Worm (Caenorhabditis elegans): ENCODE data around the gene hlh-6.
A peak's percentile ranks its signal among the peaks of the same experiment; 100 is the strongest.

hlh-6 gene

DNA sequence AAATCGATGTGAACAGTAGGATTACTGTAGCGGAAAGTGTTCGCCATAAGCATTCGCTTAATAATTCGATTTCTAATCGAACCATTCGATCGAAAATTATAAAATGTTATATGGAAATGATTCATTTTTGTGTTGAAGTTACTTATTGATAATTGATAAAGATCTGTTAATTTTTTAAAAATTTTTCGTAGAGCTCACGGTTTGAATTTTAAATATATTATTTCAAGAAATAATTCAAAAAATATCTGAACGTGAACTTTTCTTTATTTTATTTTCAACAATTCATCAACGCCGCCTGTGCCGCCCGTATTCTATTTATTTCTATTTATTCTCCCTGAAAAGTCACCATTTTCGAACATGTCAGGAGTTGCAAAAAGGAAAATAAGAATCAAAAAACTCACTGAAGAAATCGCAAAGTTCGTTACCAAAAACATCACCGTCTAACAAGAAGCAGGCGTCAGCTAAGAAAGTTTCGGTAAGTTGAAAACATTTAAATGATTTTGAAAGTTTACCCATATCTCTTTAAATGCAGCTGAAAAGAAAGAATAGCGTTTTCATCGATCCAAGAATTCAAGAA lies 3.2 kb downstream of the hlh-6 start, which contains the start of the genes T15H9.5 and T15H9.4:
TSS of gene T15H9.5 (minus strand) at position 101 of the 577 bp plus-strand sequence.
TSS of gene T15H9.4 (plus strand) at position 527 of the 577 bp plus-strand sequence.
- TF ChIP-seq W03F9.2 (tag; optimal IDR thresholded peaks at IDR 0.05) (no peak), dao-5 (tag; optimal IDR thresholded peaks at IDR 0.05) (no peak), him-1 (tag; optimal IDR thresholded peaks at IDR 0.05) (no peak)

ce11 chrII:9609296-9609695 lies 5.3 kb downstream of the hlh-6 start, which contains the start of gene pap-2:
Gene pap-2 (minus strand): TSS chrII:9609396.
- TF ChIP-seq W03F9.2 (tag; optimal IDR thresholded peaks at IDR 0.05), result no peak
- no peak for TF ChIP-seq dao-5 (tag; optimal IDR thresholded peaks at IDR 0.05)
- TF ChIP-seq him-1 (tag; optimal IDR thresholded peaks at IDR 0.05), result no peak

DNA sequence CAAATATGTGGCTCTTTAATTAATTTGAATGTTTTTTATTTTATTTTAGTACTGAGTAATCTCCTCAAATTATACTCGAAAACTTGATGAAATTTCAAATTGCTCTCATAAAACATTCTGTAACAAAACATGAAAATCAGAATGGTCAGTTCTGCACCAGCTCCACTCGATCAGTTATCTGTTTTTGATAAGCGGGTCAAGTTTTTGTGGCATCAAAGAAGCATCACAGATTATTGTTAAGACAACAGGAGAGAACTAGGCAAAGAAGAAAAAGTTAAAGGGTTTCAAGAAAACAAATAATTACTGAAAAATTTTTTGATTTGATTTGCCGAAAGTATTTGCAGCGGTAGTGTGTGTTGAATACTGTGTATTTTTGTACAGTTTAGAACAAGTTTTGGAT lies 7.5 kb downstream of the hlh-6 start:
- TF ChIP-seq him-1 (tag; optimal IDR thresholded peaks at IDR 0.05), result no peak
- TF ChIP-seq dao-5 (tag; optimal IDR thresholded peaks at IDR 0.05), result no peak
- no peak for TF ChIP-seq W03F9.2 (tag; optimal IDR thresholded peaks at IDR 0.05)

DNA sequence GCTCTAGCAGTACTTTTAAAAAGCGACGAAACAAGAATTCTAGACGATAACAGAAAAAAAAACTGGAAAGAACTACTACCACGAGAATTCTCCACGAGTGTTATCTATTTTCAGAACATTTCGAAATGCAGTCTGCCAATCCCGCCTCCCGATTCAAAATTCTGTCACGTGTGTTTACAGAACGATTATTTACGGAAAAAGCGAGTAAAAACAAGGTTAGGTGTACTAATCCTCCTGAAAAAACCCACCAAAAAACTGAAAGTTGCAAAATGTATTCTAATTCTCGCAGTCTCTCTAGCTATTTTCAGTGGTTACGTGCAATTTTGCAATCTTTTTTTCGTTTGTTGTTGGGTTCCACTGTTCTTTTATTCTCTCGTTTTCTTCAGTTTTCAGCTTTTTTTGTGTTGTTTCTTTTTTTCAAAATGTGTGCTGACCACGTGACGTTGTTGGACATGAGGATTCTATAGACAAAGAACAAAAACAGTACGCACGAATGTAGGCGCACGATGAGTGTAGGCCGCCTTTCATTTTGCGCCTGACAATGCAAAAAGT lies 8.1 kb downstream of the hlh-6 start:
- TF ChIP-seq him-1 (tag; optimal IDR thresholded peaks at IDR 0.05), result no peak
- TF ChIP-seq W03F9.2 (tag; optimal IDR thresholded peaks at IDR 0.05), result no peak
- TF ChIP-seq dao-5 (tag; optimal IDR thresholded peaks at IDR 0.05), result no peak

DNA sequence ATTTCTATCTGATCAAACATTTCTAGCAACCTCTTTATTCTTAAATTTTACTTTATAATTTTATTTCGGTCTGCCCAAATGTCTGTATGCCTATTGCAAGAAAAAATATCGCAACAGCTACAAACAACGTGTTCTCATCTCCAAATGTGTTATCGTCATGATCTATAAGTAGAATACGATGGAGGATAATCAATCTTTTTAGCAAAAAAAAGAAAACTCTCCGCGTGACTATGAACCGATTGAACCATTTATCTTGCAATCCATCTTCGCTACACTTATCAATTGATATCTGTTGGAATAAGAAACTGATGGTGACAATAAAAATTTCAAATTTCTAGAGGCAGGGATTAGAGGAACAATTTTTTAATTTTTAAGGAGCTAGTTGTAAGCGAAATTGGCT lies 8.7 kb downstream of the hlh-6 start:
- TF ChIP-seq him-1 (tag; optimal IDR thresholded peaks at IDR 0.05) (no peak), dao-5 (tag; optimal IDR thresholded peaks at IDR 0.05) (no peak), W03F9.2 (tag; optimal IDR thresholded peaks at IDR 0.05) (no peak)

DNA sequence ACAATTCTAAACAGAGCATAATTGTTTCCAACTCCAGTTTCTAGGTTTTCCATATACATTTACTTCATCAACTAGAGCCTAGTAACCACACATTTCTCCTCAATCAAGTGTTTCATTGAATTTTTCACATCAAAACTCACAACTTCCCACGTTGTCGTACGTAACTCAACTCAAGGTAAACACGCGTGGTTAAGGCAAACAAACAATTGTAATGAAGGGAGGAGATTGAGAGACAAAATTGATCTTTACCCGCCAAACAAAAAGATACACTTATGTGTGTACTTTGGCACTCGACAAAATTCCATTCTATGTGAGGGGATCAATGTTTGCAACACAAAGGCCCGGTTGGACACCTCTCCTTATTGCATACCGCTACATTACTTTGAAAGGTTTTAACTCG lies 9.3 kb downstream of the hlh-6 start, which contains the start of gene nhr-19:
TSS of gene nhr-19 (minus strand) at position 191 of the 400 bp plus-strand sequence.
- TF ChIP-seq him-1 (tag; optimal IDR thresholded peaks at IDR 0.05) (no peak), dao-5 (tag; optimal IDR thresholded peaks at IDR 0.05) (no peak), W03F9.2 (tag; optimal IDR thresholded peaks at IDR 0.05) (no peak)

DNA sequence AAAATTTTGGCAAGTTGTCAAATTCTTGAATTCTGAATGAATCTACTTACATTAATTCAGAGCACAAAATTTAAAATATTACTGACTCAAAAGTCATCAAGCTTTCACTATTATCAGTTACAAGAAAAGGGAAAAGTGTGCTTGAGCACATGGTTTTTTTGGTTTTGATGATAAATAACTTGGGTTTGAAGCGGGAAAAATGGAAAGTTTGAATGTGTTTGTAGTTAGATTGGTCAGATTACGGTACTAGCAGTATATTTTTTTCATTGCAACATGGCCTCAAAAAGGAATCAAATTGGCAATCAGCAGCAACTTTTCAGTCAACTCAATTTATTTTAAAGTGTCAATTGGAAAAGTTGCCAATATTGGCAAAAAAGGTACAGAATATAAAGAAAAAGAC lies 9.9 kb downstream of the hlh-6 start:
- no peak for TF ChIP-seq dao-5 (tag; optimal IDR thresholded peaks at IDR 0.05)

ce11 chrII:9604063-9604462 lies 10.6 kb downstream of the hlh-6 start:
- TF ChIP-seq him-1 (tag; optimal IDR thresholded peaks at IDR 0.05) (no peak), W03F9.2 (tag; optimal IDR thresholded peaks at IDR 0.05) (no peak), dao-5 (tag; optimal IDR thresholded peaks at IDR 0.05) (no peak)

DNA sequence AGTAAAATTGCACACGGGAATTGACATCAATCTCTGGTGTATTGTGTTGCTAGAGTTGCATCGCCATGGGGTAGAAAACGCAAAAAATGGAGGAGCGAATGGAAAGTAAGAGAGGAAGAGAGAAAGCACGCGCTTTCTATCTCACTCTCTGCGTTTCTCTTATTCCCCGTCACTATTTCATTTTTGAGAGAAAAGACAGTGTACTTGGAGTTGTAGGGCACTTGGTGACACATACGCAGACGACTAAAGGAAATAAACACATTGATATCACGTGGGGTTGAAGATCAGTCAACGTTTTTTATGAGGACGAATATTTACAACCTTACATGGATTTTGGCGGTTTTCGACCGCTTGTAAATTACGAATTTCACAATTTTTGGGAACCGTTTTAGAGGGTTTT lies 11.2 kb downstream of the hlh-6 start:
- TF ChIP-seq W03F9.2 (tag; optimal IDR thresholded peaks at IDR 0.05) (peak; percentile 71), him-1 (tag; optimal IDR thresholded peaks at IDR 0.05) (no peak), dao-5 (tag; optimal IDR thresholded peaks at IDR 0.05) (no peak)

ce11 chrII:9602566-9602965 lies 12.1 kb downstream of the hlh-6 start:
- TF ChIP-seq him-1 (tag; optimal IDR thresholded peaks at IDR 0.05), result no peak
- no peak for TF ChIP-seq dao-5 (tag; optimal IDR thresholded peaks at IDR 0.05)
- no peak for TF ChIP-seq W03F9.2 (tag; optimal IDR thresholded peaks at IDR 0.05)

- no peak for TF ChIP-seq dao-5 (tag; optimal IDR thresholded peaks at IDR 0.05)
- no peak for TF ChIP-seq W03F9.2 (tag; optimal IDR thresholded peaks at IDR 0.05)
- TF ChIP-seq him-1 (tag; optimal IDR thresholded peaks at IDR 0.05), result no peak
These were observed 12.9 kb downstream of the hlh-6 start for ce11 chrII:9601679-9602078.

- peak; percentile 29 for TF ChIP-seq W03F9.2 (tag; optimal IDR thresholded peaks at IDR 0.05)
- no peak for TF ChIP-seq him-1 (tag; optimal IDR thresholded peaks at IDR 0.05)
These were observed 13.6 kb downstream of the hlh-6 start for ce11 chrII:9601069-9601468.

ce11 chrII:9600022-9600722 lies 14.5 kb downstream of the hlh-6 start:
- TF ChIP-seq dao-5 (tag; optimal IDR thresholded peaks at IDR 0.05) (no peak), him-1 (tag; optimal IDR thresholded peaks at IDR 0.05) (no peak), W03F9.2 (tag; optimal IDR thresholded peaks at IDR 0.05) (no peak)

- TF ChIP-seq dao-5 (tag; optimal IDR thresholded peaks at IDR 0.05) (no peak), W03F9.2 (tag; optimal IDR thresholded peaks at IDR 0.05) (no peak), him-1 (tag; optimal IDR thresholded peaks at IDR 0.05) (no peak)
These were observed 17.0 kb downstream of the hlh-6 start, which contains the start of gene mrpl-53 for ce11 chrII:9597516-9598047. Gene mrpl-53 (plus strand): TSS chrII:9597622.
